Worm (Caenorhabditis elegans) whole organism, L2 larva: ENCODE measurements around the gene R05H10.3.

Experiments used
- ama-1 ChIP-seq: fragments of 150-350 bp; optimal IDR thresholded peaks from 2 replicates; lab custom pipeline; 2018; ENCODE audit warnings: inconsistent platforms
- egl-27 ChIP-seq: sonication (generic microtip); optimal IDR thresholded peaks from 3 replicates; lab custom pipeline; 2017; ENCODE audit warnings: missing biosample characterization, missing genetic modification reagents, missing genetic modification characterization
- elt-3 ChIP-seq: sonication (generic microtip); optimal IDR thresholded peaks from 2 replicates; lab custom pipeline; 2017; ENCODE audit warnings: missing biosample characterization, missing genetic modification characterization
- mdl-1 ChIP-seq, 2 experiments: fragments of 150-350 bp in 1 of 2; sonication (generic microtip) in 1 of 2; optimal IDR thresholded peaks; 2 replicates each; lab custom pipeline; 2017; ENCODE audit warnings: missing biosample characterization in 2 of 2, missing genetic modification characterization in 2 of 2
- nhr-11 ChIP-seq: fragments of 150-350 bp; optimal IDR thresholded peaks from 2 replicates; lab custom pipeline; 2014; ENCODE audit warnings: missing biosample characterization, missing genetic modification characterization
- nhr-12 ChIP-seq: fragments of 150-350 bp; optimal IDR thresholded peaks from 2 replicates; lab custom pipeline; 2014; ENCODE audit warnings: missing biosample characterization, missing genetic modification characterization
- nhr-23 ChIP-seq: fragments of 150-350 bp; optimal IDR thresholded peaks from 2 replicates; lab custom pipeline; 2014; ENCODE audit warnings: missing biosample characterization, missing genetic modification reagents, missing genetic modification characterization
- unc-62 ChIP-seq: fragments of 150-350 bp; optimal IDR thresholded peaks from 2 replicates; lab custom pipeline; 2014; ENCODE audit warnings: missing biosample characterization, missing genetic modification reagents, missing genetic modification characterization

ce11 chrII:14876737-14877203 lies 7.0 kb downstream of the R05H10.3 start, which contains the start of gene Y53F4A.2:
- TF ChIP-seq elt-3 (tag; lab: Kevin White, UChicago) = no peak
- TF ChIP-seq ama-1 = no peak
- TF ChIP-seq nhr-11 (tag; lab: Kevin White, UChicago) = no peak
- no peak for TF ChIP-seq nhr-12
- no peak for TF ChIP-seq unc-62 (GFP tag; lab: Kevin White, UChicago)
- no peak for TF ChIP-seq nhr-23 (tag; lab: Kevin White, UChicago)
- no peak for TF ChIP-seq mdl-1 (tag; optimal IDR thresholded peaks at IDR 0.05; lab: Kevin White, UChicago)
- no peak for TF ChIP-seq egl-27 (tag; lab: Kevin White, UChicago)
